Fruit fly (Drosophila melanogaster): ENCODE data around the gene dachs.

dm6 chr2L:8473448-8473847 lies 6.8 kb downstream of the dachs start:
- TF ChIP-seq CG8478 (optimal IDR thresholded peaks at IDR 0.05) = no peak
- TF ChIP-seq CTCF (optimal IDR thresholded peaks at IDR 0.05) = no peak
